Worm (Caenorhabditis elegans): ENCODE measurements around the gene F59B8.1.

DNA sequence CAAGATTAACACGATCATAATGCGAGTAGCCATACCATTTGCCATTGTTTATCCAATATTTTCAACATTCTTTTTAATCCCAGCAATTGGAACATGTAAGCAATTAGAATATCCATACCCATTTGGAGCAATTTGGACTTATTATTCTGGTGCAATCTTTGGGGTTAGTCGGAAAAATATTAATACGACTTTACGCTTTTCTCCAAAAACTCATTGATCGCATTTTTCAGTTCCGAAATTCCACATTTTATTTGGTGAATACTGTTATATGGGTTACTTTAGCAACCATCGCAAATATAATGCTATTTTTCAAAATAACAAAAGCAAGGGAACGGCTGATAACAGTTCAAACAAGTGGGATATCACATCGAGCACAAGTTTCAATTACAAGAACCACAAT, 58.7 kb downstream of the F59B8.1 start:
- TF ChIP-seq med-1 (GFP tag; optimal IDR thresholded peaks at IDR 0.05; ENCODE audit: insufficient read depth) (no peak), flt-1 (GFP tag; IDR thresholded peaks at IDR 0.05) (no peak)

Data from whole organism, midembryonic.